Worm (Caenorhabditis elegans) whole organism, L4 larva: ENCODE results near the gene blos-1.

Source experiments
- Y105C5A.15 ChIP-seq: fragments of 200-800 bp; sonication (Bioruptor generic); IDR thresholded peaks from 2 replicates; pipeline ENCODE4 v1.3.6; 2022; ENCODE audit warnings: missing genetic modification characterization, missing compliant biosample characterization
- ama-1 ChIP-seq: fragments of 150-350 bp; optimal IDR thresholded peaks from 2 replicates; lab custom pipeline; 2014; ENCODE audit warnings: inconsistent platforms, mixed read lengths
- ces-1 ChIP-seq: fragments of 150-350 bp; sonication (generic microtip); optimal IDR thresholded peaks from 4 replicates; lab custom pipeline; 2014; ENCODE audit warnings: missing biosample characterization, missing genetic modification reagents, missing genetic modification characterization
- hif-1 ChIP-seq, 2 experiments: sonication (generic microtip); optimal IDR thresholded peaks; 2 replicates each; lab custom pipeline; 2016 to 2017; ENCODE audit warnings: missing compliant biosample characterization in 2 of 2, missing genetic modification characterization in 2 of 2, missing genetic modification reagents in 2 of 2, missing genotype in 2 of 2, mild to moderate bottlenecking in 1 of 2
- hlh-30 ChIP-seq: sonication (generic microtip); optimal IDR thresholded peaks from 2 replicates; lab custom pipeline; 2017; ENCODE audit warnings: antibody characterized with exemption, mild to moderate bottlenecking, missing genetic modification characterization, missing compliant biosample characterization; ENCODE audit not compliant: insufficient read depth
- lin-15B ChIP-seq: fragments of 150-350 bp; sonication (generic microtip); optimal IDR thresholded peaks from 3 replicates; lab custom pipeline; 2014; ENCODE audit warnings: missing biosample characterization, missing genetic modification characterization
- mxl-2 ChIP-seq: fragments of 200-800 bp; sonication (Bioruptor generic); conservative IDR thresholded peaks from 2 replicates; pipeline ENCODE4 v1.3.6; 2022; ENCODE audit warnings: missing genetic modification reagents, missing genetic modification characterization, missing compliant biosample characterization
- nhr-11 ChIP-seq: fragments of 150-350 bp; optimal IDR thresholded peaks from 2 replicates; lab custom pipeline; 2014; ENCODE audit warnings: missing biosample characterization, missing genetic modification characterization
- nhr-48 ChIP-seq: sonication (generic microtip); optimal IDR thresholded peaks from 2 replicates; lab custom pipeline; 2016; ENCODE audit warnings: mild to moderate bottlenecking, missing genetic modification characterization, missing compliant biosample characterization
- nhr-6 ChIP-seq: fragments of 150-350 bp; optimal IDR thresholded peaks from 2 replicates; lab custom pipeline; 2014; ENCODE audit warnings: missing biosample characterization, missing genetic modification characterization
- unc-62 ChIP-seq, 3 experiments: fragments of 150-350 bp in 1 of 3; sonication (generic microtip); optimal IDR thresholded peaks in 2 of 3; peaks in 1 of 3; 1 replicate in 1 of 3; 2 replicates in 2 of 3; lab custom pipeline; 2014 to 2017; ENCODE audit warnings: missing biosample characterization in 3 of 3, missing genetic modification characterization in 3 of 3, missing genetic modification reagents in 3 of 3, missing genotype in 1 of 3

DNA sequence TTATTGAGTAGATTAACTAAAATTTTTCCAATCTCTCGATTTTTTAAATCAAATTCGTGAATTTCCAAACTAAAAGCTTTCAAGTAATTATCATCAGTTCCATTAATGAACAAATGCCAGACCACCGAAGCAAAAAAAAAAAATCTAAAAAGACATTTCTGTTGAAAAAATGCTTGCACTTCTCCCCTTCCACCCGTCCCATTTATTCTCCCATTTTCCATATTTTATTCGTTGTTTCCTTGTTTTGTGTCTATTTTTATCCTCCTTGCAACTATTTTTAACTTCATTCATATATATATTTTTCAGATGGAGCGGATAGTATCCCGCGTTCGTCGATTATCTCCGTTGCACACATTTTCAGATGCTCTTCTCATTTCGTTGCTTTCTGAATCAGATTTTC is 22.8 kb downstream of the blos-1 start, which contains the start of gene epac-1:
- TF ChIP-seq Y105C5A.15 (GFP tag; lab: Robert Waterston, UW) (no peak), hlh-30 (tag; lab: Kevin White, UChicago) (no peak), lin-15B (tag; lab: Kevin White, UChicago) (no peak), nhr-11 (no peak), nhr-48 (tag; lab: Kevin White, UChicago) (no peak), hif-1 (tag; optimal IDR thresholded peaks at IDR 0.05; lab: Kevin White, UChicago) (no peak), unc-62 (GFP tag; optimal IDR thresholded peaks at IDR 0.05 in 1 of 2; lab: Kevin White, UChicago) (no peak), unc-62 (tag; optimal IDR thresholded peaks at IDR 0.05; lab: Kevin White, UChicago) (no peak), ama-1 (lab: Kevin White, UChicago) (no peak), nhr-6 (tag; lab: Kevin White, UChicago) (no peak), ces-1 (no peak), mxl-2 (GFP tag; lab: Robert Waterston, UW) (no peak)
